Fruit fly (Drosophila melanogaster) whole organism, embryonic: ENCODE results near the gene GatB.

Source experiments
- Vsx1 ChIP-seq: fragments of 200-800 bp; sonication (Bioruptor generic); optimal IDR thresholded peaks from 2 replicates; lab custom pipeline; 2017; ENCODE audit warnings: missing biosample characterization, mild to moderate bottlenecking, missing genetic modification characterization, missing genetic modification reagents
- bbx ChIP-seq: fragments of 200-800 bp; sonication (Bioruptor generic); IDR thresholded peaks from 2 replicates; pipeline ENCODE4 v1.3.6; 2022; ENCODE audit warnings: missing biosample characterization, missing genetic modification characterization; ENCODE audit not compliant: partially characterized antibody
- gcm2 ChIP-seq: fragments of 200-800 bp; sonication (Bioruptor generic); optimal IDR thresholded peaks from 2 replicates; lab custom pipeline; 2016; ENCODE audit warnings: missing biosample characterization, missing genetic modification characterization
- oc ChIP-seq: fragments of 200-800 bp; sonication (Bioruptor generic); optimal IDR thresholded peaks from 2 replicates; lab custom pipeline; 2018; ENCODE audit warnings: missing biosample characterization, mild to moderate bottlenecking, missing genetic modification characterization, moderate library complexity

DNA sequence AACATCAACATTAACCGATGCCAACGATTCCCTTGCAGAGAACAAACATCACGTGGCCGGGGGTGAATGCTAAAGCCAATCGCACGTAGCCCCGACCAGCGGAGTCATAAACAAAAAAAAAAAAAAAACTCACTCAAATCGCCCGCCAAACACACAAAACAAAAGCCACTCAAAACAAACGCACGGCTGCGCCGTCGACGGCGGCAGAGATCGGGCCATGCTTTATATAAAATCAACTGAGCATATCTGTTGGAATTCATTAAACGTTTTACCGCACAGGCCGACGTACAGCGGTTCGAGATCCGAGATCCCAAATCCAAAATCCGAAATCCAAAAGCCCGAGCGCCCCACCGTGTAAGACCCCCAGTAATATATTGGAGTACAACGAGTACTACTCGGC is 42.3 kb upstream of the GatB start, which contains the start of gene CG13606:
- no peak for TF ChIP-seq oc (tag; lab: Kevin White, UChicago)
- TF ChIP-seq Vsx1 (GFP tag; lab: Kevin White, UChicago): no peak
- no peak for TF ChIP-seq bbx
- no peak for TF ChIP-seq gcm2 (GFP tag; lab: Kevin White, UChicago)
